In the genomic region with DNA sequence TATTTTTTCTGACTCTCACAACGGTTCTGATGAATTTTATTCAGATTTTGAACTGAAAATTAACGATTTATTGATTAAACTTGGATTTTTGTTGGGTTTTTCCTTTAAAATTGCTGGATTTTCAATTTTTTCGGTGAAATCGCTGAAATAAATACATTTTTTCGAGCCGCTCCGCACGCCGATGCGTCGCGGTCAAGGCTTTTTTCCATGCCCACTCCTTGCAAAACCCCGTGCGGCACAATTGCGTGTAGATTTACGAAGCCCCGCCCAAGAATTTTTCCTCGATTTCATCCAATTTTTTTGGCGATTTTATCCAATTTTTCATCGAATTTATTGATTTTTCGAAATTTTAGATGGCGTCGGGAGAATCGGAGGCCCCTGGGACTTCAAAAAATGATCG, we compare ENCODE assay signal across 4 worm cellular contexts.
A peak's percentile ranks its signal among the peaks of the same experiment; 100 is the strongest.
TF ChIP-seq lines count a peak whose summit lies in the region.

Gene gtsf-1 (plus strand): TSS at position 354 of the 400 bp plus-strand sequence.

TF ChIP-seq in whole organism, L2 larva, 48 proteins besides CTCF, POLR2A, EP300 and RAD21 (continued from another document):
- TF ChIP-seq unc-55 (GFP tag; optimal IDR thresholded peaks at IDR 0.05; lab: Kevin White, UChicago): peak; percentile 89
- TF ChIP-seq nhr-129 (tag; optimal IDR thresholded peaks at IDR 0.05; lab: Kevin White, UChicago): peak; percentile 75
- TF ChIP-seq ztf-4 (tag; optimal IDR thresholded peaks at IDR 0.05; lab: Kevin White, UChicago): peak; percentile 57
- TF ChIP-seq C34F6.9 (tag; optimal IDR thresholded peaks at IDR 0.05; lab: Kevin White, UChicago): peak; percentile 74
- TF ChIP-seq elt-3 (tag; optimal IDR thresholded peaks at IDR 0.05; lab: Kevin White, UChicago): no peak
- no peak for TF ChIP-seq elt-1 (tag; optimal IDR thresholded peaks at IDR 0.05; lab: Kevin White, UChicago)
- TF ChIP-seq lsy-2 (tag; optimal IDR thresholded peaks at IDR 0.05; lab: Kevin White, UChicago): peak; percentile 65 to 85
- TF ChIP-seq nhr-237 (tag; optimal IDR thresholded peaks at IDR 0.05; lab: Kevin White, UChicago): peak; percentile 25
- TF ChIP-seq egl-27 (tag; optimal IDR thresholded peaks at IDR 0.05; lab: Kevin White, UChicago): peak; percentile 28
- TF ChIP-seq nhr-11 (tag; optimal IDR thresholded peaks at IDR 0.05; lab: Kevin White, UChicago): no peak
- TF ChIP-seq zag-1 (tag; optimal IDR thresholded peaks at IDR 0.05; lab: Kevin White, UChicago): peak; percentile 29
- TF ChIP-seq lin-39 (tag; optimal IDR thresholded peaks at IDR 0.05; lab: Kevin White, UChicago): no peak
- peak; percentile 84 for TF ChIP-seq nhr-25 (tag; optimal IDR thresholded peaks at IDR 0.05; lab: Kevin White, UChicago)
- peak; percentile 72 for TF ChIP-seq gmeb-1 (tag; optimal IDR thresholded peaks at IDR 0.05; lab: Kevin White, UChicago)
- no peak for TF ChIP-seq peb-1 (tag; optimal IDR thresholded peaks at IDR 0.05; lab: Kevin White, UChicago)
- peak; percentile 54 for TF ChIP-seq ama-1 (optimal IDR thresholded peaks at IDR 0.05; lab: Kevin White, UChicago)
- TF ChIP-seq nhr-77 (tag; optimal IDR thresholded peaks at IDR 0.05; lab: Kevin White, UChicago): no peak
- no peak for TF ChIP-seq dmd-4 (tag; optimal IDR thresholded peaks at IDR 0.05; lab: Kevin White, UChicago)
- no peak for TF ChIP-seq nhr-12 (tag; optimal IDR thresholded peaks at IDR 0.05; lab: Kevin White, UChicago)
- TF ChIP-seq ztf-1 (GFP tag; conservative IDR thresholded peaks at IDR 0.05; lab: Robert Waterston, UW): no peak
- peak; percentile 79 for TF ChIP-seq F13H6.1 (tag; optimal IDR thresholded peaks at IDR 0.05; lab: Kevin White, UChicago)
- no peak for TF ChIP-seq nhr-10 (tag; optimal IDR thresholded peaks at IDR 0.05; lab: Kevin White, UChicago)
- no peak for TF ChIP-seq nhr-6 (tag; optimal IDR thresholded peaks at IDR 0.05; lab: Kevin White, UChicago)
- TF ChIP-seq nhr-21 (tag; optimal IDR thresholded peaks at IDR 0.05; lab: Kevin White, UChicago): peak; percentile 52
- no peak for TF ChIP-seq alr-1 (tag; optimal IDR thresholded peaks at IDR 0.05; lab: Kevin White, UChicago)
- no peak for TF ChIP-seq sem-4 (tag; optimal IDR thresholded peaks at IDR 0.05; lab: Kevin White, UChicago)
- peak; percentile 28 for TF ChIP-seq blmp-1 (tag; optimal IDR thresholded peaks at IDR 0.05; lab: Kevin White, UChicago; ENCODE audit: insufficient read depth)

TF ChIP-seq in whole organism, L4 larva, 104 proteins besides CTCF, POLR2A, EP300 and RAD21 (continued from another document and continues in another):
- no peak for TF ChIP-seq daf-19 (GFP tag; conservative IDR thresholded peaks at IDR 0.05; lab: Robert Waterston, UW)
- peak; percentile 58 for TF ChIP-seq ama-1 (optimal IDR thresholded peaks at IDR 0.05; lab: Kevin White, UChicago)
- TF ChIP-seq nhr-42 (GFP tag; IDR thresholded peaks at IDR 0.05; lab: Robert Waterston, UW): no peak; the same call in 1 of the 2 replicates
- TF ChIP-seq daf-16 (GFP tag; optimal IDR thresholded peaks at IDR 0.05; lab: Kevin White, UChicago): no peak
- TF ChIP-seq daf-16 (tag; optimal IDR thresholded peaks at IDR 0.05; lab: Kevin White, UChicago): peak; percentile 48
- TF ChIP-seq lin-1 (GFP tag; IDR thresholded peaks at IDR 0.05; lab: Robert Waterston, UW): no peak
- no peak for TF ChIP-seq skn-1 (tag; optimal IDR thresholded peaks at IDR 0.05; lab: Kevin White, UChicago)
- TF ChIP-seq nhr-237 (tag; optimal IDR thresholded peaks at IDR 0.05; lab: Kevin White, UChicago): no peak
- TF ChIP-seq lin-13 (GFP tag; optimal IDR thresholded peaks at IDR 0.05; lab: Kevin White, UChicago): peak; percentile 80
- peak; percentile 67 for TF ChIP-seq Y48G9A.11 (GFP tag; IDR thresholded peaks at IDR 0.05; lab: Robert Waterston, UW)
- TF ChIP-seq jun-1 (tag; optimal IDR thresholded peaks at IDR 0.05; lab: Kevin White, UChicago): no peak
- 0 out of 2 replicates have a peak, but pooled peaks have one; percentile 37 for TF ChIP-seq php-3 (GFP tag; IDR thresholded peaks at IDR 0.05; lab: Robert Waterston, UW)
- no peak for TF ChIP-seq unc-62 (GFP tag; optimal IDR thresholded peaks at IDR 0.05 in 1 of 2; lab: Kevin White, UChicago)
- TF ChIP-seq unc-62 (tag; optimal IDR thresholded peaks at IDR 0.05; lab: Kevin White, UChicago): no peak
- TF ChIP-seq T20F7.1 (GFP tag; optimal IDR thresholded peaks at IDR 0.05; lab: Kevin White, UChicago): no peak
- TF ChIP-seq dmd-6 (GFP tag; IDR thresholded peaks at IDR 0.05; lab: Robert Waterston, UW): peak; percentile 59; the same call in 1 of the 2 replicates
- TF ChIP-seq ZK546.5 (tag; optimal IDR thresholded peaks at IDR 0.05; lab: Kevin White, UChicago): no peak
- peak; percentile 55 for TF ChIP-seq duxl-1 (tag; optimal IDR thresholded peaks at IDR 0.05; lab: Kevin White, UChicago; ENCODE audit: poor library complexity)
- no peak for TF ChIP-seq nhr-111 (GFP tag; optimal IDR thresholded peaks at IDR 0.05; lab: Kevin White, UChicago)
- no peak for TF ChIP-seq Y105C5A.15 (GFP tag; IDR thresholded peaks at IDR 0.05; lab: Robert Waterston, UW)
- TF ChIP-seq hlh-30 (tag; optimal IDR thresholded peaks at IDR 0.05; lab: Kevin White, UChicago; ENCODE audit: insufficient read depth): peak; percentile 33
- peak; percentile 66 for TF ChIP-seq lin-15B (tag; optimal IDR thresholded peaks at IDR 0.05; lab: Kevin White, UChicago)
- TF ChIP-seq nhr-25 (tag; optimal IDR thresholded peaks at IDR 0.05; lab: Kevin White, UChicago; ENCODE audit: borderline replicate concordance, insufficient read depth): no peak
- no peak for TF ChIP-seq ztf-11 (tag; optimal IDR thresholded peaks at IDR 0.05; lab: Kevin White, UChicago)
- no peak for TF ChIP-seq nhr-41 (GFP tag; IDR thresholded peaks at IDR 0.05; lab: Robert Waterston, UW)
- TF ChIP-seq T26A8.4 (GFP tag; IDR thresholded peaks at IDR 0.05; lab: Robert Waterston, UW): no peak; the same call in none of the 2 replicates
- TF ChIP-seq mdl-1 (tag; optimal IDR thresholded peaks at IDR 0.05; lab: Kevin White, UChicago): peak in 1 of 2 experiments; percentile 22
- TF ChIP-seq hmg-1.1 (GFP tag; IDR thresholded peaks at IDR 0.05; lab: Robert Waterston, UW): peak; percentile 77
- TF ChIP-seq dve-1 (tag; optimal IDR thresholded peaks at IDR 0.05; lab: Kevin White, UChicago; ENCODE audit: insufficient read depth): peak; percentile 75
- no peak for TF ChIP-seq lir-3 (tag; optimal IDR thresholded peaks at IDR 0.05; lab: Kevin White, UChicago)
- TF ChIP-seq vab-7 (GFP tag; IDR thresholded peaks at IDR 0.05; lab: Robert Waterston, UW): peak; percentile 60
- TF ChIP-seq nhr-10 (tag; optimal IDR thresholded peaks at IDR 0.05; lab: Kevin White, UChicago): peak; percentile 16
- TF ChIP-seq aly-2 (tag; optimal IDR thresholded peaks at IDR 0.05; lab: Kevin White, UChicago): no peak
- TF ChIP-seq hlh-11 (tag; optimal IDR thresholded peaks at IDR 0.05; lab: Kevin White, UChicago): no peak

TF ChIP-seq in whole organism, late embryonic, 69 proteins besides CTCF, POLR2A, EP300 and RAD21 (continued from another document):
- peak; percentile 26 for TF ChIP-seq che-1 (tag; optimal IDR thresholded peaks at IDR 0.05; lab: Kevin White, UChicago)
- peak; percentile 18 for TF ChIP-seq ceh-18 (tag; optimal IDR thresholded peaks at IDR 0.05; lab: Kevin White, UChicago)
- TF ChIP-seq ceh-22 (tag; optimal IDR thresholded peaks at IDR 0.05; lab: Kevin White, UChicago): no peak
- peak; percentile 50 for TF ChIP-seq rnt-1 (tag; optimal IDR thresholded peaks at IDR 0.05; lab: Kevin White, UChicago)
- peak; percentile 66 for TF ChIP-seq dve-1 (tag; optimal IDR thresholded peaks at IDR 0.05; lab: Kevin White, UChicago)
- peak; percentile 47 for TF ChIP-seq lin-11 (tag; optimal IDR thresholded peaks at IDR 0.05; lab: Kevin White, UChicago)
- peak; percentile 54 for TF ChIP-seq madf-2 (tag; optimal IDR thresholded peaks at IDR 0.05; lab: Kevin White, UChicago)
- peak; percentile 46 for TF ChIP-seq zip-5 (tag; optimal IDR thresholded peaks at IDR 0.05; lab: Kevin White, UChicago)
- no peak for TF ChIP-seq unc-3 (GFP tag; conservative IDR thresholded peaks at IDR 0.05; lab: Robert Waterston, UW)
- peak; percentile 73 for TF ChIP-seq unc-3 (tag; optimal IDR thresholded peaks at IDR 0.05; lab: Kevin White, UChicago)
- peak; percentile 79 for TF ChIP-seq tbx-2 (tag; optimal IDR thresholded peaks at IDR 0.05; lab: Kevin White, UChicago)
- peak; percentile 47 for TF ChIP-seq ceh-34 (tag; optimal IDR thresholded peaks at IDR 0.05; lab: Kevin White, UChicago)
- no peak for TF ChIP-seq dmd-4 (tag; optimal IDR thresholded peaks at IDR 0.05; lab: Kevin White, UChicago; ENCODE audit: borderline replicate concordance)
- TF ChIP-seq ceh-2 (tag; optimal IDR thresholded peaks at IDR 0.05; lab: Kevin White, UChicago): peak; percentile 53
- peak; percentile 25 for TF ChIP-seq C38D4.7 (GFP tag; optimal IDR thresholded peaks at IDR 0.05; lab: Kevin White, UChicago)
- TF ChIP-seq fax-1 (tag; optimal IDR thresholded peaks at IDR 0.05; lab: Kevin White, UChicago): peak; percentile 25

TF ChIP-seq in whole organism, mixed stage, embryonic, 35 proteins besides CTCF, POLR2A, EP300 and RAD21 (continued from another document):
- TF ChIP-seq ceh-39 (tag; optimal IDR thresholded peaks at IDR 0.05; lab: Kevin White, UChicago): peak; percentile 40
- no peak for TF ChIP-seq ham-2 (GFP tag; optimal IDR thresholded peaks at IDR 0.05; lab: Kevin White, UChicago)
- peak; percentile 46 for TF ChIP-seq lin-13 (tag; optimal IDR thresholded peaks at IDR 0.05; lab: Kevin White, UChicago)
- TF ChIP-seq hlh-1 (tag; optimal IDR thresholded peaks at IDR 0.05; lab: Kevin White, UChicago): peak; percentile 24
- no peak for TF ChIP-seq ceh-83 (GFP tag; optimal IDR thresholded peaks at IDR 0.05; lab: Kevin White, UChicago)
- peak; percentile 16 for TF ChIP-seq ztf-11 (tag; optimal IDR thresholded peaks at IDR 0.05; lab: Kevin White, UChicago)
- TF ChIP-seq unc-39 (tag; optimal IDR thresholded peaks at IDR 0.05; lab: Kevin White, UChicago): no peak
TF ChIP-seq in whole organism, mixed stage, embryonic: peak in this region for 17.
